Worm (Caenorhabditis elegans) whole organism, L4 larva: Measurements from ENCODE around the gene pqn-27.

ENCODE experiments used
- F26F4.8 ChIP-seq: fragments of 200-800 bp; sonication (Bioruptor generic); conservative IDR thresholded peaks from 2 replicates; pipeline ENCODE4 v1.3.6; 2022; ENCODE audit warnings: missing genetic modification characterization, missing compliant biosample characterization
- F37D6.2 ChIP-seq: sonication (generic microtip); optimal IDR thresholded peaks from 2 replicates; lab custom pipeline; 2016; ENCODE audit warnings: mild to moderate bottlenecking, missing genetic modification characterization, missing compliant biosample characterization
- F49E8.2 ChIP-seq: sonication (generic microtip); optimal IDR thresholded peaks from 2 replicates; lab custom pipeline; 2016; ENCODE audit warnings: missing compliant biosample characterization, mild to moderate bottlenecking, missing genetic modification characterization, borderline replicate concordance
- Y75B8A.6 ChIP-seq: fragments of 200-800 bp; sonication (Bioruptor generic); IDR thresholded peaks from 2 replicates; pipeline ENCODE4 v1.3.6; 2022; ENCODE audit warnings: missing genetic modification reagents, missing genetic modification characterization, missing compliant biosample characterization
- ZK337.2 ChIP-seq: fragments of 200-800 bp; sonication (Bioruptor generic); IDR thresholded peaks from 2 replicates; pipeline ENCODE4 v1.3.6; 2022; ENCODE audit warnings: missing genetic modification reagents, missing genetic modification characterization, missing compliant biosample characterization
- aha-1 ChIP-seq: fragments of 150-350 bp; peaks from one replicate; lab custom pipeline; 2014; ENCODE audit warnings: missing biosample characterization, missing genetic modification characterization
- aly-2 ChIP-seq: sonication (generic microtip); optimal IDR thresholded peaks from 2 replicates; lab custom pipeline; 2018; ENCODE audit warnings: missing biosample characterization, missing genetic modification characterization
- attf-4 ChIP-seq: sonication (generic microtip); optimal IDR thresholded peaks from 3 replicates; lab custom pipeline; 2017; ENCODE audit warnings: missing biosample characterization, missing genetic modification characterization
- ceh-28 ChIP-seq: fragments of 150-350 bp; optimal IDR thresholded peaks from 2 replicates; lab custom pipeline; 2014; ENCODE audit warnings: missing biosample characterization, missing genetic modification reagents, missing genetic modification characterization
- ceh-44 ChIP-seq: fragments of 200-800 bp; sonication (Bioruptor generic); IDR thresholded peaks from 2 replicates; pipeline ENCODE4 v1.3.6; 2022; ENCODE audit warnings: missing genetic modification reagents, missing genetic modification characterization, missing compliant biosample characterization
- ceh-62 ChIP-seq: sonication (generic microtip); optimal IDR thresholded peaks from 2 replicates; lab custom pipeline; 2017; ENCODE audit warnings: missing biosample characterization, missing genetic modification characterization
- ceh-82 ChIP-seq: sonication (generic microtip); optimal IDR thresholded peaks from 2 replicates; lab custom pipeline; 2017; ENCODE audit warnings: missing biosample characterization, missing genetic modification characterization
- daf-12 ChIP-seq: fragments of 150-350 bp; optimal IDR thresholded peaks from 2 replicates; lab custom pipeline; 2014; ENCODE audit warnings: missing biosample characterization, missing genetic modification reagents, missing genetic modification characterization
- dpl-1 ChIP-seq: fragments of 150-350 bp; optimal IDR thresholded peaks from 2 replicates; lab custom pipeline; 2014; ENCODE audit warnings: missing biosample characterization, missing genetic modification reagents, missing genetic modification characterization
- dve-1 ChIP-seq: sonication (generic microtip); optimal IDR thresholded peaks from 2 replicates; lab custom pipeline; 2017; ENCODE audit warnings: antibody characterized with exemption, mild to moderate bottlenecking, missing genetic modification characterization, missing compliant biosample characterization; ENCODE audit not compliant: insufficient read depth
- egl-43 ChIP-seq: fragments of 200-800 bp; sonication (Bioruptor generic); IDR thresholded peaks from 2 replicates; pipeline ENCODE4 v1.3.6; 2022; ENCODE audit warnings: missing genetic modification reagents, missing genetic modification characterization, missing compliant biosample characterization
- hif-1 ChIP-seq, 2 experiments: sonication (generic microtip); optimal IDR thresholded peaks; 2 replicates each; lab custom pipeline; 2016 to 2017; ENCODE audit warnings: missing compliant biosample characterization in 2 of 2, missing genetic modification characterization in 2 of 2, missing genetic modification reagents in 2 of 2, missing genotype in 2 of 2, mild to moderate bottlenecking in 1 of 2
- jun-1 ChIP-seq: fragments of 150-350 bp; optimal IDR thresholded peaks from 2 replicates; lab custom pipeline; 2014; ENCODE audit warnings: missing biosample characterization, missing genetic modification reagents, missing genetic modification characterization
- lin-1 ChIP-seq: fragments of 200-800 bp; sonication (Bioruptor generic); IDR thresholded peaks from 2 replicates; pipeline ENCODE4 v1.3.6; 2022; ENCODE audit warnings: missing genetic modification reagents, missing genetic modification characterization, missing compliant biosample characterization
- lin-13 ChIP-seq: fragments of 150-350 bp; optimal IDR thresholded peaks from 2 replicates; lab custom pipeline; 2014; ENCODE audit warnings: missing biosample characterization, missing genetic modification reagents, missing genetic modification characterization
- lin-15B ChIP-seq: fragments of 150-350 bp; sonication (generic microtip); optimal IDR thresholded peaks from 3 replicates; lab custom pipeline; 2014; ENCODE audit warnings: missing biosample characterization, missing genetic modification characterization
- lin-29 ChIP-seq: fragments of 200-800 bp; sonication (Bioruptor generic); IDR thresholded peaks from 2 replicates; pipeline ENCODE4 v1.3.6; 2022; ENCODE audit warnings: missing genetic modification reagents, missing genetic modification characterization, missing compliant biosample characterization
- lin-38 ChIP-seq: fragments of 200-800 bp; sonication (Bioruptor generic); IDR thresholded peaks from 2 replicates; pipeline ENCODE4 v1.3.6; 2022; ENCODE audit warnings: missing genetic modification reagents, missing genetic modification characterization, missing compliant biosample characterization
- lsy-2 ChIP-seq, 2 experiments: fragments of 150-350 bp in 1 of 2; sonication (generic microtip) in 1 of 2; optimal IDR thresholded peaks; 2 replicates each; lab custom pipeline; 2014 to 2017; ENCODE audit warnings: missing biosample characterization in 2 of 2, missing genetic modification characterization in 2 of 2
- madf-5 ChIP-seq, 2 experiments: fragments of 200-800 bp; sonication (Bioruptor generic); IDR thresholded peaks; 2 replicates each; pipeline ENCODE4 v1.3.6; 2022; ENCODE audit warnings: missing compliant biosample characterization in 2 of 2, missing genetic modification characterization in 2 of 2
- madf-9 ChIP-seq: fragments of 200-800 bp; sonication (Bioruptor generic); conservative IDR thresholded peaks from 2 replicates; pipeline ENCODE4 v1.3.6; 2022; ENCODE audit warnings: missing genetic modification reagents, missing genetic modification characterization, missing compliant biosample characterization
- mep-1 ChIP-seq: fragments of 150-350 bp; sonication (generic microtip); optimal IDR thresholded peaks from 3 replicates; lab custom pipeline; 2014; ENCODE audit warnings: missing biosample characterization, missing genetic modification characterization
- nhr-10 ChIP-seq: fragments of 150-350 bp; optimal IDR thresholded peaks from 2 replicates; lab custom pipeline; 2014; ENCODE audit warnings: missing biosample characterization, missing genetic modification characterization
- nhr-102 ChIP-seq: sonication (generic microtip); optimal IDR thresholded peaks from 2 replicates; lab custom pipeline; 2016; ENCODE audit warnings: mild to moderate bottlenecking, missing genetic modification characterization, moderate library complexity, missing compliant biosample characterization
- nhr-111 ChIP-seq: fragments of 200-800 bp; sonication (Bioruptor generic); optimal IDR thresholded peaks from 2 replicates; lab custom pipeline; 2018; ENCODE audit warnings: mild to moderate bottlenecking, missing genetic modification characterization, missing compliant biosample characterization
- nhr-237 ChIP-seq: sonication (generic microtip); optimal IDR thresholded peaks from 2 replicates; lab custom pipeline; 2017; ENCODE audit warnings: missing biosample characterization, missing genetic modification characterization
- nhr-25 ChIP-seq: sonication (generic microtip); optimal IDR thresholded peaks from 2 replicates; lab custom pipeline; 2017; ENCODE audit warnings: missing genetic modification characterization, mild to moderate bottlenecking, missing compliant biosample characterization, antibody characterized with exemption, moderate library complexity, borderline replicate concordance; ENCODE audit not compliant: insufficient read depth
- pha-4 ChIP-seq, 2 experiments: fragments of 150-350 bp in 1 of 2; fragments of 200-800 bp in 1 of 2; sonication (Bioruptor generic) in 1 of 2; IDR thresholded peaks in 1 of 2; optimal IDR thresholded peaks in 1 of 2; 2 replicates each; pipeline versions ENCODE4 v1.3.6 to Lab custom; 2014 to 2022; ENCODE audit warnings: missing genetic modification characterization in 2 of 2, missing genetic modification reagents in 2 of 2, missing biosample characterization in 1 of 2, missing compliant biosample characterization in 1 of 2
- php-3 ChIP-seq: fragments of 200-800 bp; sonication (Bioruptor generic); IDR thresholded peaks from 2 replicates; pipeline ENCODE4 v1.3.6; 2022; ENCODE audit warnings: missing genetic modification reagents, missing genetic modification characterization, missing compliant biosample characterization
- saeg-2 ChIP-seq: fragments of 200-800 bp; sonication (Bioruptor generic); IDR thresholded peaks from 2 replicates; pipeline ENCODE4 v1.3.6; 2022; ENCODE audit warnings: missing genetic modification reagents, missing genetic modification characterization, missing compliant biosample characterization
- skn-1 ChIP-seq: fragments of 150-350 bp; optimal IDR thresholded peaks from 2 replicates; lab custom pipeline; 2014; ENCODE audit warnings: missing biosample characterization, missing genetic modification characterization
- snpc-1.2 ChIP-seq: fragments of 200-800 bp; sonication (Bioruptor generic); IDR thresholded peaks from 2 replicates; pipeline ENCODE4 v1.3.6; 2022; ENCODE audit warnings: missing genetic modification reagents, missing genetic modification characterization, missing compliant biosample characterization
- spr-1 ChIP-seq: sonication (generic microtip); optimal IDR thresholded peaks from 2 replicates; lab custom pipeline; 2016; ENCODE audit warnings: mild to moderate bottlenecking, missing genetic modification characterization, missing compliant biosample characterization
- tag-97 ChIP-seq: fragments of 200-800 bp; sonication (Bioruptor generic); IDR thresholded peaks from 2 replicates; pipeline ENCODE4 v1.3.6; 2022; ENCODE audit warnings: missing genetic modification characterization, missing compliant biosample characterization
- unc-130 ChIP-seq: sonication (generic microtip); optimal IDR thresholded peaks from 2 replicates; lab custom pipeline; 2016; ENCODE audit warnings: missing genetic modification reagents, missing genetic modification characterization, missing compliant biosample characterization
- unc-39 ChIP-seq: sonication (generic microtip); optimal IDR thresholded peaks from 2 replicates; lab custom pipeline; 2017; ENCODE audit warnings: missing biosample characterization, missing genetic modification characterization
- unc-62 ChIP-seq, 3 experiments: fragments of 150-350 bp in 1 of 3; sonication (generic microtip); optimal IDR thresholded peaks in 2 of 3; peaks in 1 of 3; 1 replicate in 1 of 3; 2 replicates in 2 of 3; lab custom pipeline; 2014 to 2017; ENCODE audit warnings: missing biosample characterization in 3 of 3, missing genetic modification characterization in 3 of 3, missing genetic modification reagents in 3 of 3, missing genotype in 1 of 3
- vab-7 ChIP-seq: fragments of 200-800 bp; sonication (Bioruptor generic); IDR thresholded peaks from 2 replicates; pipeline ENCODE4 v1.3.6; 2022; ENCODE audit warnings: missing genetic modification reagents, missing genetic modification characterization, missing compliant biosample characterization
- zfp-2 ChIP-seq: sonication (generic microtip); optimal IDR thresholded peaks from 2 replicates; lab custom pipeline; 2016; ENCODE audit warnings: mild to moderate bottlenecking, missing genetic modification characterization, missing compliant biosample characterization
- zfp-3 ChIP-seq: fragments of 200-800 bp; sonication (Bioruptor generic); conservative IDR thresholded peaks from 2 replicates; pipeline ENCODE4 v1.3.6; 2022; ENCODE audit warnings: missing genetic modification reagents, missing genetic modification characterization, missing compliant biosample characterization
- zip-11 ChIP-seq: fragments of 200-800 bp; sonication (Bioruptor generic); IDR thresholded peaks from 2 replicates; pipeline ENCODE4 v1.3.6; 2022; ENCODE audit warnings: missing genetic modification characterization, missing compliant biosample characterization
- zip-2 ChIP-seq: fragments of 150-350 bp; optimal IDR thresholded peaks from 2 replicates; lab custom pipeline; 2014; ENCODE audit warnings: missing biosample characterization, missing genetic modification characterization
- ztf-7 ChIP-seq: fragments of 150-350 bp; optimal IDR thresholded peaks from 2 replicates; lab custom pipeline; 2014; ENCODE audit warnings: missing biosample characterization, missing genetic modification characterization

The pqn-27 gene

DNA sequence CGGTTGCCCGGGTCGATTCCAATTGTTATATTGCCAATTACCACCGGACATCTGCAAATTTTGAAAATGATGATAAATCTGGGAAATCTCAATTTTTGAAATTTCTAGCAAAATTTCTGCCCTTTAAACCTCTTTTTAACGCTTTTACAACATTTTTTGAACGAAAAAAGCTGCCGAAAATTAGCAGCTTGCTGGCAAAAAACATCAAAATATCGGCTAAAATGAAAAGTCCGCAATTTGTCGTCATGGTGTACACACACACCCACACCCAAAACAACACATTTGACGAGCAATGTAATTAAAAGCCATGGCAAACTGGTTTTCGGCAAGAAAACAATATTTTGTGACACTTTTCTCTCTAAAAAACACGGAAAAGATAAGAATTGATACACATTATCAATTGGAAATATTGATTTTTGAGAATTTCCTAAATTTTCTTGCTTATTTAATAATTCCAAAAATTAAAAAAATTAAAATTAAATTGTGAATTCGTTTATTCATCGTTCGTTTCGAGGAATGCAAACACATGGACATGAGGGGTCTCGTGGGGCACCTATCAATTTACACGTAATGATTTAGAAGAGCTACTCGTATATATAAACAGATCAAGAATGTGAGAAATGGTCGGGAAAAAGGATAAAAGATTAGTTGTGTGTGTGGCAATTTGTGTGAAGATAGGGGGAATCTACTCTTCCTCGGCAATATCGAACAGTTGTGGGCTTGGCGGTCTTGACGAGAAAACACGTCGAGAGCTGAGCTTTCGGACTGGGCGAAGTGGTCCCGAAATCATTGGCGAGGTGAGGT lies at the start of gene pqn-27:
Gene pqn-27, minus strand, starts transcription at position 51 of the 804 bp plus-strand sequence.
- TF ChIP-seq ceh-44 (GFP tag; lab: Robert Waterston, UW) (no peak), zfp-2 (tag; lab: Kevin White, UChicago) (no peak), attf-4 (tag; lab: Kevin White, UChicago) (no peak), Y75B8A.6 (GFP tag; lab: Robert Waterston, UW) (peak; percentile 34; the same call in 1 of the 2 replicates), lsy-2 (tag; optimal IDR thresholded peaks at IDR 0.05; lab: Kevin White, UChicago) (peak in 1 of 2 experiments; percentile 88), tag-97 (GFP tag; lab: Robert Waterston, UW) (no peak), nhr-237 (no peak), spr-1 (tag; lab: Kevin White, UChicago) (peak; percentile 51), unc-62 (GFP tag; optimal IDR thresholded peaks at IDR 0.05 in 1 of 2; lab: Kevin White, UChicago) (peak in 1 of 2 experiments; percentile 93), unc-62 (tag; optimal IDR thresholded peaks at IDR 0.05; lab: Kevin White, UChicago) (no peak), mep-1 (peak; percentile 92), F37D6.2 (no peak), vab-7 (GFP tag; lab: Robert Waterston, UW) (0 out of 2 replicates have a peak, but pooled peaks have one; percentile 20), unc-39 (no peak), snpc-1.2 (GFP tag; lab: Robert Waterston, UW) (0 out of 2 replicates have a peak, but pooled peaks have one; percentile 56), zip-2 (tag; lab: Kevin White, UChicago) (peak; percentile 62), ceh-82 (tag; lab: Kevin White, UChicago) (no peak), F49E8.2 (no peak), lin-1 (GFP tag; lab: Robert Waterston, UW) (peak; percentile 82), egl-43 (GFP tag; lab: Robert Waterston, UW) (no peak), ZK337.2 (GFP tag; lab: Robert Waterston, UW) (0 out of 2 replicates have a peak, but pooled peaks have one; percentile 30), aly-2 (tag; lab: Kevin White, UChicago) (no peak), zip-11 (GFP tag; lab: Robert Waterston, UW) (no peak), madf-9 (no peak), dve-1 (tag; lab: Kevin White, UChicago) (peak; percentile 81), nhr-111 (GFP tag; lab: Kevin White, UChicago) (peak; percentile 53), dpl-1 (GFP tag; lab: Kevin White, UChicago) (peak; percentile 49), ztf-7 (tag; lab: Kevin White, UChicago) (peak; percentile 40), nhr-25 (tag; lab: Kevin White, UChicago) (peak; percentile 13), saeg-2 (GFP tag; lab: Robert Waterston, UW) (peak; percentile 68), daf-12 (tag; lab: Kevin White, UChicago) (no peak), ceh-62 (tag; lab: Kevin White, UChicago) (no peak), jun-1 (tag; lab: Kevin White, UChicago) (peak; percentile 1), aha-1 (peak; percentile 91), madf-5 (GFP tag; IDR thresholded peaks at IDR 0.05; lab: Robert Waterston, UW) (no peak), nhr-10 (tag; lab: Kevin White, UChicago) (no peak), lin-13 (GFP tag; lab: Kevin White, UChicago) (peak; percentile 22), skn-1 (tag; lab: Kevin White, UChicago) (no peak), pha-4 (GFP tag; IDR thresholded peaks at IDR 0.05; lab: Robert Waterston, UW) (peak; percentile 55; the same call in 1 of the 2 replicates), pha-4 (tag; optimal IDR thresholded peaks at IDR 0.05; lab: Kevin White, UChicago) (no peak), hif-1 (tag; optimal IDR thresholded peaks at IDR 0.05; lab: Kevin White, UChicago) (peak; percentile 29 to 73), lin-15B (tag; lab: Kevin White, UChicago) (no peak), F26F4.8 (GFP tag; lab: Robert Waterston, UW) (no peak), lin-29 (0 out of 2 replicates have a peak, but pooled peaks have one; percentile 9), nhr-102 (peak; percentile 59), zfp-3 (peak; percentile 87), unc-130 (GFP tag; lab: Kevin White, UChicago) (no peak), ceh-28 (tag; lab: Kevin White, UChicago) (no peak), lin-38 (GFP tag; lab: Robert Waterston, UW) (peak; percentile 74), php-3 (GFP tag; lab: Robert Waterston, UW) (peak; percentile 79; the same call in 1 of the 2 replicates)
